Fruit fly (Drosophila melanogaster) whole organism, embryonic: Measurements from ENCODE around the gene dtn.

ENCODE experiments used
- Bdp1 ChIP-seq: fragments of 200-800 bp; sonication (Bioruptor generic); optimal IDR thresholded peaks from 3 replicates; lab custom pipeline; 2016; ENCODE audit warnings: missing biosample characterization, missing genetic modification characterization
- Blimp-1 ChIP-seq: fragments of 200-800 bp; sonication (Bioruptor generic); optimal IDR thresholded peaks from 3 replicates; lab custom pipeline; 2018; ENCODE audit warnings: missing biosample characterization, missing genetic modification characterization, mild to moderate bottlenecking, moderate library complexity, missing genetic modification reagents
- BtbVII ChIP-seq: fragments of 200-800 bp; sonication (Bioruptor generic); optimal IDR thresholded peaks from 3 replicates; lab custom pipeline; 2017; ENCODE audit warnings: missing biosample characterization, mild to moderate bottlenecking, missing genetic modification characterization
- CG1233 ChIP-seq: fragments of 200-800 bp; sonication (Bioruptor generic); optimal IDR thresholded peaks from 4 replicates; lab custom pipeline; 2018; ENCODE audit warnings: missing biosample characterization, mild to moderate bottlenecking, missing genetic modification characterization
- CG17912 ChIP-seq: fragments of 200-800 bp; sonication (Bioruptor generic); optimal IDR thresholded peaks from 2 replicates; lab custom pipeline; 2018; ENCODE audit warnings: missing biosample characterization, mild to moderate bottlenecking, missing genetic modification characterization
- CG1792 ChIP-seq: fragments of 200-800 bp; sonication (Bioruptor generic); optimal IDR thresholded peaks from 2 replicates; lab custom pipeline; 2016; ENCODE audit warnings: missing biosample characterization, missing genetic modification characterization
- CG3163 ChIP-seq: fragments of 200-800 bp; sonication (Bioruptor generic); optimal IDR thresholded peaks from 3 replicates; lab custom pipeline; 2016; ENCODE audit warnings: missing biosample characterization, missing genetic modification characterization
- CG4282 ChIP-seq: fragments of 200-800 bp; sonication (Bioruptor generic); optimal IDR thresholded peaks from 2 replicates; lab custom pipeline; 2016; ENCODE audit warnings: missing biosample characterization, missing genetic modification characterization
- CG4854 ChIP-seq: fragments of 200-800 bp; sonication (Bioruptor generic); optimal IDR thresholded peaks from 2 replicates; lab custom pipeline; 2016; ENCODE audit warnings: missing biosample characterization, missing genetic modification characterization, inconsistent platforms
- CG6272 ChIP-seq: fragments of 200-800 bp; sonication (Bioruptor generic); IDR thresholded peaks from 2 replicates; pipeline ENCODE4 v1.3.6; 2022; ENCODE audit warnings: missing biosample characterization, missing genetic modification characterization
- CG6683 ChIP-seq: fragments of 200-800 bp; sonication (Bioruptor generic); optimal IDR thresholded peaks from 2 replicates; lab custom pipeline; 2017; ENCODE audit warnings: missing biosample characterization, mild to moderate bottlenecking, missing genetic modification characterization, missing genetic modification reagents
- CG6765 ChIP-seq: fragments of 200-800 bp; sonication (Bioruptor generic); optimal IDR thresholded peaks from 3 replicates; lab custom pipeline; 2017; ENCODE audit warnings: missing biosample characterization, mild to moderate bottlenecking, missing genetic modification characterization
- CG8281 ChIP-seq: fragments of 200-800 bp; sonication (Bioruptor generic); optimal IDR thresholded peaks from 2 replicates; lab custom pipeline; 2018; ENCODE audit warnings: missing biosample characterization, mild to moderate bottlenecking, missing genetic modification characterization, moderate library complexity
- CG9215 ChIP-seq: fragments of 200-800 bp; sonication (Bioruptor generic); IDR thresholded peaks from 2 replicates; pipeline ENCODE4 v1.3.6; 2022; ENCODE audit warnings: missing biosample characterization, missing genetic modification characterization
- CG9609 ChIP-seq: fragments of 200-800 bp; sonication (Bioruptor generic); optimal IDR thresholded peaks from 3 replicates; lab custom pipeline; 2016; ENCODE audit warnings: missing biosample characterization, missing genetic modification characterization
- Camta ChIP-seq: fragments of 200-800 bp; sonication (Bioruptor generic); optimal IDR thresholded peaks from 2 replicates; lab custom pipeline; 2016; ENCODE audit warnings: missing biosample characterization, missing genetic modification characterization
- Dll ChIP-seq: fragments of 200-800 bp; sonication (Bioruptor generic); IDR thresholded peaks from 4 replicates; pipeline ENCODE4 v1.3.6; 2022; ENCODE audit warnings: missing biosample characterization, missing genetic modification characterization; ENCODE audit not compliant: partially characterized antibody
- GATAe ChIP-seq: fragments of 200-800 bp; sonication (Bioruptor generic); conservative IDR thresholded peaks from 2 replicates; pipeline ENCODE4 v1.3.6; 2022; ENCODE audit warnings: missing biosample characterization, missing genetic modification characterization
- HLHmδ ChIP-seq: fragments of 200-800 bp; sonication (Bioruptor generic); optimal IDR thresholded peaks from 2 replicates; lab custom pipeline; 2018; ENCODE audit warnings: missing biosample characterization, mild to moderate bottlenecking, missing genetic modification characterization, moderate library complexity
- HmgD ChIP-seq: fragments of 200-800 bp; sonication (Bioruptor generic); optimal IDR thresholded peaks from 3 replicates; lab custom pipeline; 2016; ENCODE audit warnings: missing biosample characterization, missing genetic modification characterization
- Hr51 ChIP-seq, 2 experiments: fragments of 200-800 bp; sonication (Bioruptor generic); optimal IDR thresholded peaks; 2 replicates in 1 of 2; 3 replicates in 1 of 2; lab custom pipeline; 2016 to 2018; ENCODE audit warnings: missing biosample characterization in 2 of 2, missing genetic modification characterization in 2 of 2, mild to moderate bottlenecking in 1 of 2, moderate library complexity in 1 of 2
- Hr78 ChIP-seq, 2 experiments: fragments of 200-800 bp in 1 of 2; fragments of >200 bp in 1 of 2; sonication (Bioruptor generic) in 1 of 2; optimal IDR thresholded peaks; 2 replicates each; lab custom pipeline; 2017 to 2019; ENCODE audit warnings: missing biosample characterization in 2 of 2, missing genetic modification characterization in 2 of 2, mild to moderate bottlenecking in 1 of 2, moderate library complexity in 1 of 2
- Mad ChIP-seq: fragments of 200-800 bp; sonication (Bioruptor generic); optimal IDR thresholded peaks from 2 replicates; lab custom pipeline; 2016; ENCODE audit warnings: missing biosample characterization, missing genetic modification characterization
- Med ChIP-seq: fragments of 200-800 bp; sonication (Bioruptor generic); peaks from one replicate; lab custom pipeline; 2016; ENCODE audit warnings: missing biosample characterization, missing genetic modification characterization, mild to moderate bottlenecking, inconsistent platforms, moderate library complexity
- Meics ChIP-seq: fragments of 200-800 bp; sonication (Bioruptor generic); optimal IDR thresholded peaks from 2 replicates; lab custom pipeline; 2017; ENCODE audit warnings: missing biosample characterization, mild to moderate bottlenecking, missing genetic modification characterization
- Mrtf ChIP-seq: fragments of 200-800 bp; sonication (Bioruptor generic); IDR thresholded peaks from 3 replicates; pipeline ENCODE4 v1.3.6; 2022; ENCODE audit warnings: missing biosample characterization, missing genetic modification characterization
- NC2β ChIP-seq: fragments of 200-800 bp; sonication (Bioruptor generic); optimal IDR thresholded peaks from 2 replicates; lab custom pipeline; 2016; ENCODE audit warnings: missing biosample characterization, missing genetic modification characterization
- Oaz ChIP-seq: fragments of 200-800 bp; sonication (Bioruptor generic); IDR thresholded peaks from 2 replicates; pipeline ENCODE4 v1.3.6; 2022; ENCODE audit warnings: missing biosample characterization, missing genetic modification characterization
- Ravus ChIP-seq: fragments of 200-800 bp; sonication (Bioruptor generic); IDR thresholded peaks from 2 replicates; pipeline ENCODE4 v1.3.6; 2022; ENCODE audit warnings: missing biosample characterization, missing genetic modification characterization
- Rfx ChIP-seq: fragments of 200-800 bp; sonication (Bioruptor generic); IDR thresholded peaks from 2 replicates; pipeline ENCODE4 v1.3.6; 2022; ENCODE audit warnings: missing biosample characterization, missing genetic modification characterization
- Sin3A ChIP-seq: fragments of >200 bp; optimal IDR thresholded peaks from 2 replicates; lab custom pipeline; 2018
- Ssrp ChIP-seq: fragments of 200-800 bp; sonication (Bioruptor generic); optimal IDR thresholded peaks from 2 replicates; lab custom pipeline; 2018; ENCODE audit warnings: missing biosample characterization, mild to moderate bottlenecking, missing genetic modification characterization, moderate library complexity
- al ChIP-seq: fragments of 200-800 bp; sonication (Bioruptor generic); IDR thresholded peaks from 2 replicates; pipeline ENCODE4 v1.3.6; 2022; ENCODE audit warnings: missing biosample characterization, missing genetic modification characterization
- ato ChIP-seq: fragments of 200-800 bp; sonication (Bioruptor generic); IDR thresholded peaks from 2 replicates; pipeline ENCODE4 v1.3.6; 2022; ENCODE audit warnings: missing biosample characterization, missing genetic modification characterization; ENCODE audit not compliant: partially characterized antibody
- bcd ChIP-seq: fragments of 200-800 bp; sonication (Bioruptor generic); optimal IDR thresholded peaks from 2 replicates; lab custom pipeline; 2017; ENCODE audit warnings: missing biosample characterization, mild to moderate bottlenecking, missing genetic modification characterization
- ci ChIP-seq: fragments of 200-800 bp; sonication (Bioruptor generic); IDR thresholded peaks from 3 replicates; pipeline ENCODE4 v1.3.6; 2022; ENCODE audit warnings: missing biosample characterization, missing genetic modification characterization
- emc ChIP-seq: fragments of 200-800 bp; sonication (Bioruptor generic); optimal IDR thresholded peaks from 2 replicates; lab custom pipeline; 2016; ENCODE audit warnings: missing biosample characterization, missing genetic modification characterization
- ftz-f1 ChIP-seq: fragments of 200-800 bp; sonication (Bioruptor generic); optimal IDR thresholded peaks from 2 replicates; lab custom pipeline; 2016; ENCODE audit warnings: missing biosample characterization, missing genetic modification characterization
- gsb ChIP-seq: fragments of 200-800 bp; sonication (Bioruptor generic); IDR thresholded peaks from 2 replicates; pipeline ENCODE4 v1.3.6; 2022; ENCODE audit warnings: missing biosample characterization, missing genetic modification characterization
- kay ChIP-seq: fragments of 200-800 bp; sonication (Bioruptor generic); optimal IDR thresholded peaks from 2 replicates; lab custom pipeline; 2016; ENCODE audit warnings: missing biosample characterization, missing genetic modification characterization
- lola ChIP-seq, 3 experiments: fragments of >200 bp in 2 of 3; fragments of 200-800 bp in 1 of 3; sonication (Bioruptor generic) in 1 of 3; optimal IDR thresholded peaks; 2 replicates each; lab custom pipeline; 2017 to 2019; ENCODE audit warnings: missing biosample characterization in 3 of 3, missing genetic modification characterization in 3 of 3, mild to moderate bottlenecking in 1 of 3, moderate library complexity in 1 of 3
- luna ChIP-seq: fragments of 200-800 bp; sonication (Bioruptor generic); optimal IDR thresholded peaks from 2 replicates; lab custom pipeline; 2016; ENCODE audit warnings: missing biosample characterization, missing genetic modification characterization
- nerfin-2 ChIP-seq: fragments of 200-800 bp; sonication (Bioruptor generic); IDR thresholded peaks from 2 replicates; pipeline ENCODE4 v1.3.6; 2022; ENCODE audit warnings: missing biosample characterization, missing genetic modification characterization; ENCODE audit not compliant: partially characterized antibody
- pan ChIP-seq, 4 experiments: fragments of >200 bp in 3 of 4; fragments of 200-800 bp in 1 of 4; sonication (Bioruptor generic) in 1 of 4; optimal IDR thresholded peaks in 3 of 4; IDR thresholded peaks in 1 of 4; 2 replicates each; pipeline versions ENCODE4 v1.3.6 to Lab custom; 2017 to 2022; ENCODE audit warnings: missing biosample characterization in 2 of 4, missing genetic modification characterization in 2 of 4, mixed read lengths in 1 of 4
- pfk ChIP-seq: fragments of 200-800 bp; sonication (Bioruptor generic); optimal IDR thresholded peaks from 2 replicates; lab custom pipeline; 2018; ENCODE audit warnings: missing biosample characterization, mild to moderate bottlenecking, missing genetic modification characterization, moderate library complexity
- pros ChIP-seq: fragments of 200-800 bp; sonication (Bioruptor generic); optimal IDR thresholded peaks from 3 replicates; lab custom pipeline; 2019; ENCODE audit warnings: missing biosample characterization, mild to moderate bottlenecking, missing genetic modification characterization, moderate library complexity
- seq ChIP-seq: fragments of 200-800 bp; sonication (Bioruptor generic); IDR thresholded peaks from 2 replicates; pipeline ENCODE4 v1.3.6; 2022; ENCODE audit warnings: missing biosample characterization, missing genetic modification characterization
- tna ChIP-seq: fragments of 200-800 bp; sonication (Bioruptor generic); IDR thresholded peaks from 2 replicates; pipeline ENCODE4 v1.3.6; 2022; ENCODE audit warnings: missing biosample characterization, missing genetic modification characterization; ENCODE audit not compliant: partially characterized antibody
- ttk ChIP-seq: fragments of 200-800 bp; sonication (Bioruptor generic); IDR thresholded peaks from 2 replicates; pipeline ENCODE4 v2.1.2; 2022; ENCODE audit warnings: missing biosample characterization, missing genetic modification characterization

dtn gene

DNA sequence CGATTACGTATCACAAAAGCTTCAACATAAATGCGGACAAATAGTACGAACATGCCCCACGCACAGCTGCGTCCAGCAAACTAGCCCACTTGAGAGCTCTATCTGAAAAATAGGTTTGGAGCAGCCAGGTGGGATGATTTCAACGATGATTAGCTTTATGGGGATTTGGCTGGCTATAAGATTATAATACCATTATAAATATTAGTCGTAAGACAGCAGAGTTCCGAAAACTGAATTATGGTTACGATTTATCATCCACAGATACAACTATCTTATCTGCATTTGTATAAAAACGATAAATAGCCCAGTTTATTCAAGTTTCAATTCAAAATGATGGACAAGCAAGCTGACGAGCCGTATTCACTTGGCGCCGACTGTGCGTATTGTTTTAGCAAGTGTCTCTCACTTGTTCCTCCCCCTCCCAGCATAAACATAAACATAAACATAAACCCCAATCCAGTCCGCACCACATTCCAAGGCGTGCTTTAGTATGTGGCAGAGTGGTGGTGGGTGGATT is 38.2 kb downstream of the dtn start (continued):
- TF ChIP-seq Dll (GFP tag; lab: Robert Waterston, UW) = no peak
- no peak for TF ChIP-seq Oaz
- peak; percentile 46 for TF ChIP-seq CG8281 (tag; lab: Kevin White, UChicago)
- TF ChIP-seq nerfin-2 (GFP tag; lab: Robert Waterston, UW) = no peak
- TF ChIP-seq CG4282 (GFP tag; lab: Kevin White, UChicago) = no peak
- peak; percentile 70 for TF ChIP-seq Blimp-1
- peak; percentile 32 for TF ChIP-seq CG1792 (GFP tag; lab: Kevin White, UChicago)
- no peak for TF ChIP-seq luna (GFP tag; lab: Kevin White, UChicago)
- peak; percentile 89 for TF ChIP-seq BtbVII (GFP tag; lab: Kevin White, UChicago)
- peak; percentile 68 for TF ChIP-seq CG9215 (GFP tag; lab: Robert Waterston, UW)
- no peak for TF ChIP-seq pros
- TF ChIP-seq ci (GFP tag; lab: Robert Waterston, UW) = 0 out of 3 replicates have a peak, but pooled peaks have one; percentile 33
- TF ChIP-seq Ssrp (tag; lab: Kevin White, UChicago) = peak; percentile 60
- TF ChIP-seq CG1233 (GFP tag; lab: Kevin White, UChicago) = peak; percentile 69
- TF ChIP-seq lola (GFP tag; optimal IDR thresholded peaks at IDR 0.05; lab: Kevin White, UChicago) = peak in 1 of 3 experiments; percentile 25
- no peak for TF ChIP-seq kay (GFP tag; lab: Kevin White, UChicago)
- no peak for TF ChIP-seq Ravus
- TF ChIP-seq al = peak; percentile 54; the same call in 1 of the 2 replicates
- TF ChIP-seq tna (GFP tag; lab: Robert Waterston, UW) = no peak
- TF ChIP-seq Bdp1 (GFP tag; lab: Kevin White, UChicago) = peak; percentile 33
- TF ChIP-seq Hr51 (GFP tag; optimal IDR thresholded peaks at IDR 0.05; lab: Kevin White, UChicago) = peak; percentile 4 to 87
- peak in 1 of 2 experiments; percentile 64 for TF ChIP-seq Hr78 (GFP tag; optimal IDR thresholded peaks at IDR 0.05; lab: Kevin White, UChicago)
- TF ChIP-seq Meics (GFP tag; lab: Kevin White, UChicago) = peak; percentile 89
- TF ChIP-seq pan (optimal IDR thresholded peaks at IDR 0.05; lab: Kevin White, UChicago) = no peak
- TF ChIP-seq pan (GFP tag; optimal IDR thresholded peaks at IDR 0.05 in 1 of 2, IDR thresholded peaks at IDR 0.05 in 1 of 2) = peak in 1 of 2 experiments; percentile 74
- peak; percentile 46; the same call in 1 of the 3 replicates for TF ChIP-seq Mrtf (GFP tag; lab: Robert Waterston, UW)
- TF ChIP-seq emc (GFP tag; lab: Kevin White, UChicago) = peak; percentile 32
- TF ChIP-seq GATAe = no peak
- peak; percentile 44 for TF ChIP-seq Camta
- peak; percentile 22 for TF ChIP-seq pfk (GFP tag; lab: Kevin White, UChicago)
- peak; percentile 65 for TF ChIP-seq gsb (GFP tag; lab: Robert Waterston, UW)
- TF ChIP-seq CG6765 (GFP tag; lab: Kevin White, UChicago) = peak; percentile 76
- TF ChIP-seq Med (GFP tag; lab: Kevin White, UChicago) = peak; percentile 94
- TF ChIP-seq CG3163 (GFP tag; lab: Kevin White, UChicago) = no peak
- peak; percentile 84 for TF ChIP-seq bcd (GFP tag; lab: Kevin White, UChicago)
- no peak for TF ChIP-seq HLHmδ (GFP tag; lab: Kevin White, UChicago)
- no peak for TF ChIP-seq Sin3A (lab: Kevin White, UChicago)
- peak; percentile 61 for TF ChIP-seq CG4854 (GFP tag; lab: Kevin White, UChicago)
- peak; percentile 65 for TF ChIP-seq Rfx (GFP tag; lab: Robert Waterston, UW)
- peak; percentile 49 for TF ChIP-seq CG9609 (GFP tag; lab: Kevin White, UChicago)
- TF ChIP-seq CG6683 (GFP tag; lab: Kevin White, UChicago) = peak; percentile 79
- TF ChIP-seq HmgD (GFP tag; lab: Kevin White, UChicago) = no peak
- TF ChIP-seq ftz-f1 = no peak
- TF ChIP-seq CG17912 (GFP tag; lab: Kevin White, UChicago) = no peak
- TF ChIP-seq Mad (GFP tag; lab: Kevin White, UChicago) = peak; percentile 64
- peak; percentile 82 for TF ChIP-seq seq (GFP tag; lab: Robert Waterston, UW)
- peak; percentile 43; the same call in 1 of the 2 replicates for TF ChIP-seq ttk (GFP tag; lab: Robert Waterston, UW)
- TF ChIP-seq NC2β = no peak
- peak; percentile 33; the same call in 1 of the 2 replicates for TF ChIP-seq CG6272
- TF ChIP-seq ato (GFP tag; lab: Robert Waterston, UW) = no peak
